Fruit fly (Drosophila melanogaster) whole organism, embryonic: Measurements from ENCODE around the gene CG5850.

ENCODE experiments used
- Adf1 ChIP-seq: fragments of 200-800 bp; sonication (Bioruptor generic); IDR thresholded peaks from 2 replicates; pipeline ENCODE4 v1.3.6; 2022; ENCODE audit warnings: missing biosample characterization, missing genetic modification characterization
- B-H1 ChIP-seq: fragments of 200-800 bp; sonication (Bioruptor generic); IDR thresholded peaks from 3 replicates; pipeline ENCODE4 v1.3.6; 2022; ENCODE audit warnings: missing biosample characterization, missing genetic modification characterization
- B-H2 ChIP-seq: fragments of 200-800 bp; sonication (Bioruptor generic); optimal IDR thresholded peaks from 2 replicates; lab custom pipeline; 2018; ENCODE audit warnings: missing biosample characterization, mild to moderate bottlenecking, missing genetic modification characterization
- CG10431 ChIP-seq: fragments of 200-800 bp; sonication (Bioruptor generic); optimal IDR thresholded peaks from 3 replicates; lab custom pipeline; 2018; ENCODE audit warnings: missing biosample characterization, mild to moderate bottlenecking, missing genetic modification characterization
- CG10543 ChIP-seq: fragments of 200-800 bp; sonication (Bioruptor generic); optimal IDR thresholded peaks from 3 replicates; lab custom pipeline; 2017; ENCODE audit warnings: missing biosample characterization, mild to moderate bottlenecking, missing genetic modification characterization, moderate library complexity
- CG10959 ChIP-seq: fragments of 200-800 bp; sonication (Bioruptor generic); IDR thresholded peaks from 2 replicates; pipeline ENCODE4 v1.3.6; 2022; ENCODE audit warnings: missing biosample characterization, missing genetic modification characterization
- CG11398 ChIP-seq: fragments of 200-800 bp; sonication (Bioruptor generic); optimal IDR thresholded peaks from 2 replicates; lab custom pipeline; 2016; ENCODE audit warnings: missing biosample characterization, missing genetic modification characterization
- CG12391 ChIP-seq: fragments of 200-800 bp; sonication (Bioruptor generic); optimal IDR thresholded peaks from 3 replicates; lab custom pipeline; 2018; ENCODE audit warnings: missing biosample characterization, mild to moderate bottlenecking, missing genetic modification characterization, moderate library complexity
- CG13894 ChIP-seq: fragments of 200-800 bp; sonication (Bioruptor generic); optimal IDR thresholded peaks from 3 replicates; lab custom pipeline; 2018; ENCODE audit warnings: missing biosample characterization, mild to moderate bottlenecking, missing genetic modification characterization, moderate library complexity
- CG14667 ChIP-seq: fragments of 200-800 bp; sonication (Bioruptor generic); IDR thresholded peaks from 2 replicates; pipeline ENCODE4 v1.3.6; 2022; ENCODE audit warnings: missing biosample characterization, missing genetic modification characterization
- CG15601 ChIP-seq: fragments of 200-800 bp; sonication (Bioruptor generic); optimal IDR thresholded peaks from 3 replicates; lab custom pipeline; 2019; ENCODE audit warnings: missing biosample characterization, mild to moderate bottlenecking, missing genetic modification characterization, moderate library complexity
- CG4404 ChIP-seq: fragments of 200-800 bp; sonication (Bioruptor generic); IDR thresholded peaks from 2 replicates; pipeline ENCODE4 v1.3.6; 2022; ENCODE audit warnings: missing biosample characterization, missing genetic modification characterization
- CG4424 ChIP-seq: fragments of 200-800 bp; sonication (Bioruptor generic); optimal IDR thresholded peaks from 3 replicates; lab custom pipeline; 2016; ENCODE audit warnings: missing biosample characterization, missing genetic modification characterization
- CG7556 ChIP-seq: fragments of 200-800 bp; sonication (Bioruptor generic); optimal IDR thresholded peaks from 2 replicates; lab custom pipeline; 2017; ENCODE audit warnings: missing biosample characterization, mild to moderate bottlenecking, missing genetic modification characterization
- CG7963 ChIP-seq: fragments of 200-800 bp; sonication (Bioruptor generic); IDR thresholded peaks from 3 replicates; pipeline ENCODE4 v1.3.6; 2022; ENCODE audit warnings: missing biosample characterization, missing genetic modification characterization; ENCODE audit not compliant: partially characterized antibody
- CG8359 ChIP-seq: fragments of 200-800 bp; sonication (Bioruptor generic); optimal IDR thresholded peaks from 2 replicates; lab custom pipeline; 2017; ENCODE audit warnings: missing biosample characterization, mild to moderate bottlenecking, missing genetic modification characterization, borderline replicate concordance
- CG9876 ChIP-seq: fragments of 200-800 bp; sonication (Bioruptor generic); optimal IDR thresholded peaks from 2 replicates; lab custom pipeline; 2016; ENCODE audit warnings: missing biosample characterization, missing genetic modification characterization
- D19B ChIP-seq: fragments of 200-800 bp; sonication (Bioruptor generic); optimal IDR thresholded peaks from 2 replicates; lab custom pipeline; 2017; ENCODE audit warnings: missing biosample characterization, mild to moderate bottlenecking, missing genetic modification characterization
- Drgx ChIP-seq: fragments of 200-800 bp; sonication (Bioruptor generic); IDR thresholded peaks from 2 replicates; pipeline ENCODE4 v1.3.6; 2022; ENCODE audit warnings: missing biosample characterization, missing genetic modification characterization
- Fer3 ChIP-seq: fragments of 200-800 bp; sonication (Bioruptor generic); optimal IDR thresholded peaks from 2 replicates; lab custom pipeline; 2018; ENCODE audit warnings: missing biosample characterization, mild to moderate bottlenecking, missing genetic modification characterization, moderate library complexity
- Gsc ChIP-seq: fragments of 200-800 bp; sonication (Bioruptor generic); IDR thresholded peaks from 2 replicates; pipeline ENCODE4 v1.3.6; 2022; ENCODE audit warnings: missing biosample characterization, missing genetic modification characterization
- HLH4C ChIP-seq: fragments of 200-800 bp; sonication (Bioruptor generic); IDR thresholded peaks from 3 replicates; pipeline ENCODE4 v1.3.6; 2022; ENCODE audit warnings: missing biosample characterization, missing genetic modification characterization; ENCODE audit not compliant: partially characterized antibody
- Hr3 ChIP-seq: fragments of 200-800 bp; sonication (Bioruptor generic); optimal IDR thresholded peaks from 3 replicates; lab custom pipeline; 2016; ENCODE audit warnings: missing biosample characterization, missing genetic modification characterization
- MTF-1 ChIP-seq: fragments of 200-800 bp; sonication (Bioruptor generic); optimal IDR thresholded peaks from 2 replicates; lab custom pipeline; 2018; ENCODE audit warnings: missing biosample characterization, mild to moderate bottlenecking, missing genetic modification characterization, borderline replicate concordance
- NK7.1 ChIP-seq: fragments of 200-800 bp; sonication (Bioruptor generic); optimal IDR thresholded peaks from 3 replicates; lab custom pipeline; 2016; ENCODE audit warnings: missing biosample characterization, missing genetic modification characterization
- Scr ChIP-seq: fragments of 200-800 bp; sonication (Bioruptor generic); IDR thresholded peaks from 2 replicates; pipeline ENCODE4 v1.3.6; 2022; ENCODE audit warnings: missing biosample characterization, missing genetic modification characterization; ENCODE audit not compliant: partially characterized antibody
- Sox102F ChIP-seq: fragments of 200-800 bp; sonication (Bioruptor generic); optimal IDR thresholded peaks from 2 replicates; lab custom pipeline; 2018; ENCODE audit warnings: missing biosample characterization, mild to moderate bottlenecking, missing genetic modification characterization, moderate library complexity
- Vsx1 ChIP-seq: fragments of 200-800 bp; sonication (Bioruptor generic); optimal IDR thresholded peaks from 2 replicates; lab custom pipeline; 2017; ENCODE audit warnings: missing biosample characterization, mild to moderate bottlenecking, missing genetic modification characterization, missing genetic modification reagents
- ab ChIP-seq: fragments of 200-800 bp; sonication (Bioruptor generic); optimal IDR thresholded peaks from 2 replicates; lab custom pipeline; 2016; ENCODE audit warnings: missing biosample characterization, missing genetic modification characterization
- ash1 ChIP-seq: fragments of 200-800 bp; sonication (Bioruptor generic); optimal IDR thresholded peaks from 2 replicates; lab custom pipeline; 2018; ENCODE audit warnings: missing biosample characterization, mild to moderate bottlenecking, missing genetic modification characterization
- bab2 ChIP-seq: fragments of 200-800 bp; sonication (Bioruptor generic); optimal IDR thresholded peaks from 2 replicates; lab custom pipeline; 2016; ENCODE audit warnings: missing biosample characterization, missing genetic modification characterization
- ci ChIP-seq: fragments of 200-800 bp; sonication (Bioruptor generic); IDR thresholded peaks from 3 replicates; pipeline ENCODE4 v1.3.6; 2022; ENCODE audit warnings: missing biosample characterization, missing genetic modification characterization
- exex ChIP-seq: fragments of 200-800 bp; sonication (Bioruptor generic); optimal IDR thresholded peaks from 4 replicates; lab custom pipeline; 2018; ENCODE audit warnings: missing biosample characterization, mild to moderate bottlenecking, missing genetic modification characterization, moderate library complexity
- fd3F ChIP-seq: fragments of 200-800 bp; sonication (Bioruptor generic); optimal IDR thresholded peaks from 2 replicates; lab custom pipeline; 2018; ENCODE audit warnings: missing biosample characterization, mild to moderate bottlenecking, missing genetic modification characterization, moderate library complexity
- fu2 ChIP-seq: fragments of 200-800 bp; sonication (Bioruptor generic); optimal IDR thresholded peaks from 2 replicates; lab custom pipeline; 2016; ENCODE audit warnings: missing biosample characterization, missing genetic modification characterization
- grau ChIP-seq: fragments of 200-800 bp; optimal IDR thresholded peaks from 3 replicates; lab custom pipeline; 2019; ENCODE audit warnings: missing biosample characterization, mild to moderate bottlenecking, missing genetic modification characterization, moderate library complexity
- grn ChIP-seq: fragments of 200-800 bp; sonication (Bioruptor generic); optimal IDR thresholded peaks from 3 replicates; lab custom pipeline; 2017; ENCODE audit warnings: missing biosample characterization, missing genetic modification characterization
- hb ChIP-seq: fragments of 200-800 bp; sonication (Bioruptor generic); IDR thresholded peaks from 3 replicates; pipeline ENCODE4 v1.3.6; 2022; ENCODE audit warnings: missing biosample characterization, missing genetic modification characterization; ENCODE audit not compliant: partially characterized antibody
- lola ChIP-seq, 3 experiments: fragments of >200 bp in 2 of 3; fragments of 200-800 bp in 1 of 3; sonication (Bioruptor generic) in 1 of 3; optimal IDR thresholded peaks; 2 replicates each; lab custom pipeline; 2017 to 2019; ENCODE audit warnings: missing biosample characterization in 3 of 3, missing genetic modification characterization in 3 of 3, mild to moderate bottlenecking in 1 of 3, moderate library complexity in 1 of 3
- lov ChIP-seq, 2 experiments: fragments of 200-800 bp in 1 of 2; fragments of >200 bp in 1 of 2; sonication (Bioruptor generic) in 1 of 2; IDR thresholded peaks in 1 of 2; optimal IDR thresholded peaks in 1 of 2; 2 replicates in 1 of 2; 3 replicates in 1 of 2; pipeline versions ENCODE4 v1.3.6 to Lab custom; 2017 to 2022; ENCODE audit warnings: missing biosample characterization in 1 of 2, missing genetic modification characterization in 1 of 2
- pum ChIP-seq: fragments of 200-800 bp; sonication (Bioruptor generic); optimal IDR thresholded peaks from 2 replicates; lab custom pipeline; 2016; ENCODE audit warnings: missing biosample characterization, missing genetic modification characterization
- rib ChIP-seq: fragments of 200-800 bp; sonication (Bioruptor generic); IDR thresholded peaks from 2 replicates; pipeline ENCODE4 v1.3.6; 2022; ENCODE audit warnings: missing biosample characterization, missing genetic modification characterization
- schlank ChIP-seq: fragments of 200-800 bp; sonication (Bioruptor generic); optimal IDR thresholded peaks from 2 replicates; lab custom pipeline; 2018; ENCODE audit warnings: missing biosample characterization, mild to moderate bottlenecking, missing genetic modification characterization
- sens-2 ChIP-seq: fragments of 200-800 bp; sonication (Bioruptor generic); IDR thresholded peaks from 2 replicates; pipeline ENCODE4 v1.3.6; 2022; ENCODE audit warnings: missing biosample characterization, missing genetic modification characterization
- seq ChIP-seq: fragments of 200-800 bp; sonication (Bioruptor generic); IDR thresholded peaks from 2 replicates; pipeline ENCODE4 v1.3.6; 2022; ENCODE audit warnings: missing biosample characterization, missing genetic modification characterization
- sisA ChIP-seq: fragments of 200-800 bp; sonication (Bioruptor generic); IDR thresholded peaks from 2 replicates; pipeline ENCODE4 v1.3.6; 2022; ENCODE audit warnings: missing biosample characterization, missing genetic modification characterization
- slp2 ChIP-seq: fragments of 200-800 bp; sonication (Bioruptor generic); optimal IDR thresholded peaks from 2 replicates; lab custom pipeline; 2016; ENCODE audit warnings: missing biosample characterization, missing genetic modification characterization
- stwl ChIP-seq: fragments of 200-800 bp; sonication (Bioruptor generic); optimal IDR thresholded peaks from 3 replicates; lab custom pipeline; 2018; ENCODE audit warnings: missing biosample characterization, mild to moderate bottlenecking, missing genetic modification characterization, moderate library complexity
- vvl ChIP-seq: fragments of 200-800 bp; sonication (Bioruptor generic); IDR thresholded peaks from 2 replicates; pipeline ENCODE4 v1.3.6; 2022; ENCODE audit warnings: missing biosample characterization, missing genetic modification characterization
- wdn ChIP-seq: fragments of 200-800 bp; sonication (Bioruptor generic); IDR thresholded peaks from 2 replicates; pipeline ENCODE4 v1.3.6; 2022; ENCODE audit warnings: missing biosample characterization, missing genetic modification characterization
- zf30C ChIP-seq: fragments of 200-800 bp; sonication (Bioruptor generic); optimal IDR thresholded peaks from 3 replicates; lab custom pipeline; 2018; ENCODE audit warnings: missing biosample characterization, mild to moderate bottlenecking, missing genetic modification characterization

The CG5850 gene

DNA sequence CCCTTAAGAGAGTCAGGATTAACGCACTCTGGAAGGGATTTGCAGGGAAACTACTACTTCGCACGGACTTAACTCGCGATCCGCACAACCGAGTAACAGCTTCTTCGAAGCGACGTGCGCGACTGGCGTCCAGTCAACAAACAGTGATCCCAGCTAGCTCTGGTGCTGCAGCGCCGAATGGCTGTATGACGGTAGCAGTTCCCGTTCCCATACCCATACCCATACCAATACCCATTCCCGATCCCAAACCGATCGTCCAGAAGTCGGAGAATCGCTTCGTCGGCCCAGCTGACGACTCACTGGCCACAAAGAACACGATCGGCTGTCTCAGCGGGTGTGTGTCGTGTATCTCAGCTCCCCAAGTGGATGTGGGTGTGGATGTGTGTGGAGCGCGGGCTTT lies 16.5 kb downstream of the CG5850 start, which contains the start of gene CG5853 (continued):
- TF ChIP-seq CG13894 (tag; lab: Kevin White, UChicago) (peak; percentile 83), D19B (GFP tag; lab: Kevin White, UChicago) (no peak), CG15601 (tag; lab: Kevin White, UChicago) (no peak), Sox102F (GFP tag; lab: Kevin White, UChicago) (no peak), ash1 (peak; percentile 52), Hr3 (GFP tag; lab: Kevin White, UChicago) (no peak), schlank (tag; lab: Kevin White, UChicago) (no peak), grau (no peak), sisA (no peak), Adf1 (GFP tag; lab: Robert Waterston, UW) (peak; percentile 34; the same call in 1 of the 2 replicates), Fer3 (peak; percentile 21), CG10431 (GFP tag; lab: Kevin White, UChicago) (no peak), CG4424 (GFP tag; lab: Kevin White, UChicago) (no peak), CG8359 (GFP tag; lab: Kevin White, UChicago) (no peak), vvl (GFP tag; lab: Robert Waterston, UW) (no peak), exex (tag; lab: Kevin White, UChicago) (peak; percentile 51), pum (GFP tag; lab: Kevin White, UChicago) (no peak), MTF-1 (GFP tag; lab: Kevin White, UChicago) (no peak), lov (optimal IDR thresholded peaks at IDR 0.05; lab: Kevin White, UChicago) (no peak), lov (GFP tag; IDR thresholded peaks at IDR 0.05; lab: Robert Waterston, UW) (no peak), Scr (GFP tag; lab: Robert Waterston, UW) (no peak), lola (GFP tag; optimal IDR thresholded peaks at IDR 0.05; lab: Kevin White, UChicago) (no peak), CG10959 (GFP tag; lab: Robert Waterston, UW) (no peak), B-H1 (GFP tag; lab: Robert Waterston, UW) (no peak), HLH4C (GFP tag; lab: Robert Waterston, UW) (no peak), stwl (tag; lab: Kevin White, UChicago) (no peak), CG12391 (tag; lab: Kevin White, UChicago) (no peak), grn (GFP tag; lab: Kevin White, UChicago) (peak; percentile 10), seq (no peak), NK7.1 (GFP tag; lab: Kevin White, UChicago) (no peak), ab (no peak), CG10543 (GFP tag; lab: Kevin White, UChicago) (peak; percentile 78), slp2 (GFP tag; lab: Kevin White, UChicago) (no peak), CG4404 (GFP tag; lab: Robert Waterston, UW) (no peak), CG7556 (GFP tag; lab: Kevin White, UChicago) (no peak), B-H2 (peak; percentile 63), bab2 (GFP tag; lab: Kevin White, UChicago) (no peak), hb (no peak), sens-2 (GFP tag; lab: Robert Waterston, UW) (no peak), Gsc (GFP tag; lab: Robert Waterston, UW) (no peak), wdn (no peak), CG14667 (GFP tag; lab: Robert Waterston, UW) (no peak), fu2 (GFP tag; lab: Kevin White, UChicago) (no peak), CG11398 (GFP tag; lab: Kevin White, UChicago) (no peak), rib (GFP tag; lab: Robert Waterston, UW) (0 out of 2 replicates have a peak, but pooled peaks have one; percentile 45), fd3F (GFP tag; lab: Kevin White, UChicago) (no peak), zf30C (GFP tag; lab: Kevin White, UChicago) (no peak), CG9876 (GFP tag; lab: Kevin White, UChicago) (no peak), Vsx1 (GFP tag; lab: Kevin White, UChicago) (no peak), CG7963 (GFP tag; lab: Robert Waterston, UW) (no peak), ci (GFP tag; lab: Robert Waterston, UW) (peak; percentile 62), Drgx (GFP tag; lab: Robert Waterston, UW) (peak; percentile 36)
